Worm (Caenorhabditis elegans) whole organism, L4 larva: ENCODE data around the gene srb-18.

Source experiments
- R02D3.7 ChIP-seq: fragments of 150-350 bp; sonication (generic microtip); optimal IDR thresholded peaks from 3 replicates; lab custom pipeline; 2014; ENCODE audit warnings: missing biosample characterization, missing genetic modification characterization
- lsy-2 ChIP-seq, 2 experiments: fragments of 150-350 bp in 1 of 2; sonication (generic microtip) in 1 of 2; optimal IDR thresholded peaks; 2 replicates each; lab custom pipeline; 2014 to 2017; ENCODE audit warnings: missing biosample characterization in 2 of 2, missing genetic modification characterization in 2 of 2
- nhr-77 ChIP-seq: fragments of 150-350 bp; optimal IDR thresholded peaks from 2 replicates; lab custom pipeline; 2014; ENCODE audit warnings: missing biosample characterization, missing genetic modification characterization
- snpc-4 ChIP-seq: fragments of 150-350 bp; optimal IDR thresholded peaks from 2 replicates; lab custom pipeline; 2014; ENCODE audit warnings: missing biosample characterization, missing genetic modification characterization

- TF ChIP-seq lsy-2 (tag; optimal IDR thresholded peaks at IDR 0.05; lab: Kevin White, UChicago), result no peak
- no peak for TF ChIP-seq nhr-77
- TF ChIP-seq snpc-4 (tag; lab: Kevin White, UChicago), result no peak
- no peak for TF ChIP-seq R02D3.7 (tag; lab: Kevin White, UChicago)
These were observed 8.4 kb downstream of the srb-18 start, which contains the start of gene C54F6.6 for ce11 chrV:7523392-7523791.
